Worm (Caenorhabditis elegans): ENCODE data around the gene Y7A9D.1.

- no peak for TF ChIP-seq elt-3 (tag; optimal IDR thresholded peaks at IDR 0.05)
- no peak for TF ChIP-seq snpc-4 (tag; optimal IDR thresholded peaks at IDR 0.05)
- no peak for TF ChIP-seq ets-5 (GFP tag; IDR thresholded peaks at IDR 0.05)
- peak in 1 of 2 experiments; percentile 21 for TF ChIP-seq mdl-1 (tag; optimal IDR thresholded peaks at IDR 0.05)
- no peak for TF ChIP-seq sptf-1 (tag; optimal IDR thresholded peaks at IDR 0.05)
- TF ChIP-seq nhr-11 (tag; optimal IDR thresholded peaks at IDR 0.05), result no peak
- TF ChIP-seq unc-98 (GFP tag; IDR thresholded peaks at IDR 0.05), result no peak
- peak; percentile 21 to 33 for TF ChIP-seq lsy-2 (tag; optimal IDR thresholded peaks at IDR 0.05)
- TF ChIP-seq swsn-7 (tag; optimal IDR thresholded peaks at IDR 0.05), result peak; percentile 55
- no peak for TF ChIP-seq pax-3 (tag; optimal IDR thresholded peaks at IDR 0.05)
- no peak for TF ChIP-seq skn-1 (tag; optimal IDR thresholded peaks at IDR 0.05)
- TF ChIP-seq ama-1 (optimal IDR thresholded peaks at IDR 0.05), result no peak
- TF ChIP-seq nhr-47 (tag; optimal IDR thresholded peaks at IDR 0.05), result peak; percentile 63
Measured at ce11 chrIV:16388136-16388635, 6.2 kb upstream of the Y7A9D.1 start.

All from whole organism, L1 larva.